Worm (Caenorhabditis elegans) whole organism, L4/young adult: ENCODE data around the gene W07G4.8.

Experiments used
- W03F9.2 ChIP-seq: fragments of 150-350 bp; optimal IDR thresholded peaks from 2 replicates; lab custom pipeline; 2014; ENCODE audit warnings: missing biosample characterization, missing genetic modification characterization
- dao-5 ChIP-seq: sonication (generic microtip); optimal IDR thresholded peaks from 2 replicates; lab custom pipeline; 2016; ENCODE audit warnings: missing genotype, missing genetic modification characterization, moderate library complexity, missing compliant biosample characterization
- him-1 ChIP-seq: sonication (generic microtip); optimal IDR thresholded peaks from 2 replicates; lab custom pipeline; 2016; ENCODE audit warnings: missing genotype, missing genetic modification reagents, missing genetic modification characterization, missing compliant biosample characterization

- no peak for TF ChIP-seq W03F9.2 (tag; lab: Kevin White, UChicago)
- TF ChIP-seq him-1 (tag; lab: Kevin White, UChicago): no peak
- TF ChIP-seq dao-5 (tag; lab: Kevin White, UChicago): no peak
These were observed 30.6 kb downstream of the W07G4.8 start, which contains the start of gene fmi-1 for ce11 chrV:13018761-13019160.
